Fruit fly (Drosophila melanogaster) whole organism, embryonic: ENCODE data around the gene CG2182.

Source experiments
- Asciz ChIP-seq: fragments of 200-800 bp; sonication (Bioruptor generic); optimal IDR thresholded peaks from 2 replicates; lab custom pipeline; 2017; ENCODE audit warnings: missing biosample characterization, mild to moderate bottlenecking, missing genetic modification characterization, missing genetic modification reagents
- Atf3 ChIP-seq: fragments of 200-800 bp; sonication (Bioruptor generic); optimal IDR thresholded peaks from 3 replicates; lab custom pipeline; 2016; ENCODE audit warnings: missing biosample characterization, missing genetic modification characterization
- CG11085 ChIP-seq: fragments of 200-800 bp; sonication (Bioruptor generic); IDR thresholded peaks from 2 replicates; pipeline ENCODE4 v1.3.6; 2022; ENCODE audit warnings: missing biosample characterization, missing genetic modification characterization
- CG12155 ChIP-seq: fragments of 200-800 bp; sonication (Bioruptor generic); optimal IDR thresholded peaks from 3 replicates; lab custom pipeline; 2016; ENCODE audit warnings: missing biosample characterization, missing genetic modification characterization
- CG12659 ChIP-seq: fragments of 200-800 bp; sonication (Bioruptor generic); optimal IDR thresholded peaks from 3 replicates; lab custom pipeline; 2017; ENCODE audit warnings: mild to moderate bottlenecking, missing biosample characterization, missing genetic modification reagents, missing genetic modification characterization
- CG12769 ChIP-seq: fragments of 200-800 bp; sonication (Bioruptor generic); optimal IDR thresholded peaks from 2 replicates; lab custom pipeline; 2019; ENCODE audit warnings: missing biosample characterization, mild to moderate bottlenecking, missing genetic modification characterization, moderate library complexity
- CG13296 ChIP-seq: fragments of 200-800 bp; sonication (Bioruptor generic); optimal IDR thresholded peaks from 3 replicates; lab custom pipeline; 2018; ENCODE audit warnings: missing biosample characterization, mild to moderate bottlenecking, missing genetic modification characterization
- CG14860 ChIP-seq: fragments of 200-800 bp; sonication (Bioruptor generic); IDR thresholded peaks from 3 replicates; pipeline ENCODE4 v1.3.6; 2022; ENCODE audit warnings: missing biosample characterization, missing genetic modification characterization; ENCODE audit not compliant: partially characterized antibody
- CG17359 ChIP-seq: fragments of 200-800 bp; sonication (Bioruptor generic); optimal IDR thresholded peaks from 3 replicates; lab custom pipeline; 2018; ENCODE audit warnings: missing biosample characterization, mild to moderate bottlenecking, missing genetic modification characterization, moderate library complexity
- CG17612 ChIP-seq: fragments of 200-800 bp; sonication (Bioruptor generic); IDR thresholded peaks from 2 replicates; pipeline ENCODE4 v1.3.6; 2022; ENCODE audit warnings: missing biosample characterization, missing genetic modification characterization
- CG33557 ChIP-seq: fragments of 200-800 bp; sonication (Bioruptor generic); optimal IDR thresholded peaks from 2 replicates; lab custom pipeline; 2019; ENCODE audit warnings: missing biosample characterization, mild to moderate bottlenecking, missing genetic modification characterization, moderate library complexity
- CG34376 ChIP-seq: fragments of 200-800 bp; sonication (Bioruptor generic); optimal IDR thresholded peaks from 2 replicates; lab custom pipeline; 2018; ENCODE audit warnings: missing biosample characterization, mild to moderate bottlenecking, missing genetic modification characterization
- CG3995 ChIP-seq: fragments of 200-800 bp; sonication (Bioruptor generic); optimal IDR thresholded peaks from 3 replicates; lab custom pipeline; 2016; ENCODE audit warnings: missing biosample characterization, missing genetic modification characterization
- CG8089 ChIP-seq: fragments of 200-800 bp; sonication (Bioruptor generic); optimal IDR thresholded peaks from 3 replicates; lab custom pipeline; 2016; ENCODE audit warnings: missing biosample characterization, missing genetic modification characterization
- CG8290 ChIP-seq, 3 experiments: fragments of 200-800 bp; sonication (Bioruptor generic); optimal IDR thresholded peaks; 2 replicates each; lab custom pipeline; 2016 to 2019; ENCODE audit warnings: missing biosample characterization in 3 of 3, missing genetic modification characterization in 3 of 3, mild to moderate bottlenecking in 2 of 3, moderate library complexity in 1 of 3
- CG8924 ChIP-seq: fragments of 200-800 bp; optimal IDR thresholded peaks from 3 replicates; lab custom pipeline; 2019; ENCODE audit warnings: missing biosample characterization, mild to moderate bottlenecking, missing genetic modification characterization, moderate library complexity
- CkIIα-i1 ChIP-seq: fragments of 200-800 bp; sonication (Bioruptor generic); IDR thresholded peaks from 2 replicates; pipeline ENCODE4 v1.3.6; 2022; ENCODE audit warnings: missing biosample characterization, missing genetic modification characterization
- HLH3B ChIP-seq: fragments of 200-800 bp; sonication (Bioruptor generic); IDR thresholded peaks from 2 replicates; pipeline ENCODE4 v1.3.6; 2022; ENCODE audit warnings: missing biosample characterization, missing genetic modification characterization
- MBD-R2 ChIP-seq: fragments of 200-800 bp; sonication (Bioruptor generic); IDR thresholded peaks from 2 replicates; pipeline ENCODE4 v1.3.6; 2022; ENCODE audit warnings: missing biosample characterization, missing genetic modification characterization
- Med ChIP-seq: fragments of 200-800 bp; sonication (Bioruptor generic); peaks from one replicate; lab custom pipeline; 2016; ENCODE audit warnings: missing biosample characterization, missing genetic modification characterization, mild to moderate bottlenecking, inconsistent platforms, moderate library complexity
- Pdp1 ChIP-seq, 2 experiments: fragments of 200-800 bp; sonication (Bioruptor generic); optimal IDR thresholded peaks; 3 replicates each; lab custom pipeline; 2016; ENCODE audit warnings: missing biosample characterization in 2 of 2, missing genetic modification characterization in 2 of 2, mild to moderate bottlenecking in 1 of 2, moderate library complexity in 1 of 2
- Poxn ChIP-seq: fragments of 200-800 bp; sonication (Bioruptor generic); IDR thresholded peaks from 2 replicates; pipeline ENCODE4 v1.3.6; 2022; ENCODE audit warnings: missing biosample characterization, missing genetic modification characterization
- Tbp ChIP-seq: fragments of >200 bp; optimal IDR thresholded peaks from 2 replicates; lab custom pipeline; 2018; ENCODE audit warnings: missing biosample characterization, missing genetic modification characterization
- chinmo ChIP-seq: fragments of 200-800 bp; sonication (Bioruptor generic); IDR thresholded peaks from 4 replicates; pipeline ENCODE4 v1.3.6; 2022; ENCODE audit warnings: missing biosample characterization, missing genetic modification characterization; ENCODE audit not compliant: partially characterized antibody
- chm ChIP-seq: fragments of 200-800 bp; sonication (Bioruptor generic); IDR thresholded peaks from 2 replicates; pipeline ENCODE4 v1.3.6; 2022; ENCODE audit warnings: missing biosample characterization, missing genetic modification characterization
- chn ChIP-seq: fragments of 200-800 bp; sonication (Bioruptor generic); optimal IDR thresholded peaks from 2 replicates; lab custom pipeline; 2016; ENCODE audit warnings: missing biosample characterization, missing genetic modification characterization
- fd96Cb ChIP-seq: fragments of 200-800 bp; sonication (Bioruptor generic); optimal IDR thresholded peaks from 2 replicates; lab custom pipeline; 2018; ENCODE audit warnings: missing biosample characterization, mild to moderate bottlenecking, missing genetic modification characterization, moderate library complexity
- gem ChIP-seq: fragments of 200-800 bp; sonication (Bioruptor generic); optimal IDR thresholded peaks from 2 replicates; lab custom pipeline; 2019; ENCODE audit warnings: missing biosample characterization, mild to moderate bottlenecking, missing genetic modification characterization, moderate library complexity
- insv ChIP-seq, 2 experiments: fragments of 200-800 bp; sonication (Bioruptor generic); optimal IDR thresholded peaks; 3 replicates each; lab custom pipeline; 2016 to 2018; ENCODE audit warnings: missing biosample characterization in 2 of 2, missing genetic modification characterization in 2 of 2
- klu ChIP-seq: fragments of 200-800 bp; sonication (Bioruptor generic); IDR thresholded peaks from 2 replicates; pipeline ENCODE4 v1.3.6; 2022; ENCODE audit warnings: missing biosample characterization, missing genetic modification characterization
- lilli ChIP-seq: fragments of 200-800 bp; sonication (Bioruptor generic); optimal IDR thresholded peaks from 3 replicates; lab custom pipeline; 2016; ENCODE audit warnings: missing biosample characterization, missing genetic modification characterization
- lola ChIP-seq, 3 experiments: fragments of >200 bp in 2 of 3; fragments of 200-800 bp in 1 of 3; sonication (Bioruptor generic) in 1 of 3; optimal IDR thresholded peaks; 2 replicates each; lab custom pipeline; 2017 to 2019; ENCODE audit warnings: missing biosample characterization in 3 of 3, missing genetic modification characterization in 3 of 3, mild to moderate bottlenecking in 1 of 3, moderate library complexity in 1 of 3
- nom ChIP-seq: fragments of 200-800 bp; sonication (Bioruptor generic); optimal IDR thresholded peaks from 2 replicates; lab custom pipeline; 2017; ENCODE audit warnings: missing biosample characterization, missing genetic modification characterization, mild to moderate bottlenecking, moderate library complexity, missing genetic modification reagents
- rib ChIP-seq: fragments of 200-800 bp; sonication (Bioruptor generic); IDR thresholded peaks from 2 replicates; pipeline ENCODE4 v1.3.6; 2022; ENCODE audit warnings: missing biosample characterization, missing genetic modification characterization
- row ChIP-seq: fragments of 200-800 bp; sonication (Bioruptor generic); IDR thresholded peaks from 3 replicates; pipeline ENCODE4 v1.3.6; 2022; ENCODE audit warnings: missing biosample characterization, missing genetic modification characterization
- slbo ChIP-seq: fragments of 200-800 bp; sonication (Bioruptor generic); IDR thresholded peaks from 2 replicates; pipeline ENCODE4 v1.3.6; 2022; ENCODE audit warnings: missing biosample characterization, missing genetic modification characterization
- tap ChIP-seq: fragments of 200-800 bp; optimal IDR thresholded peaks from 3 replicates; lab custom pipeline; 2019; ENCODE audit warnings: missing biosample characterization, mild to moderate bottlenecking, missing genetic modification characterization, moderate library complexity
- trh ChIP-seq: fragments of 200-800 bp; sonication (Bioruptor generic); optimal IDR thresholded peaks from 2 replicates; lab custom pipeline; 2016; ENCODE audit warnings: missing biosample characterization, missing genetic modification characterization
- unpg ChIP-seq: fragments of 200-800 bp; sonication (Bioruptor generic); optimal IDR thresholded peaks from 3 replicates; lab custom pipeline; 2018; ENCODE audit warnings: missing biosample characterization, mild to moderate bottlenecking, missing genetic modification characterization, moderate library complexity
- wor ChIP-seq: fragments of 200-800 bp; sonication (Bioruptor generic); IDR thresholded peaks from 2 replicates; pipeline ENCODE4 v1.3.6; 2022; ENCODE audit warnings: missing biosample characterization, missing genetic modification characterization

Gene CG2182

DNA sequence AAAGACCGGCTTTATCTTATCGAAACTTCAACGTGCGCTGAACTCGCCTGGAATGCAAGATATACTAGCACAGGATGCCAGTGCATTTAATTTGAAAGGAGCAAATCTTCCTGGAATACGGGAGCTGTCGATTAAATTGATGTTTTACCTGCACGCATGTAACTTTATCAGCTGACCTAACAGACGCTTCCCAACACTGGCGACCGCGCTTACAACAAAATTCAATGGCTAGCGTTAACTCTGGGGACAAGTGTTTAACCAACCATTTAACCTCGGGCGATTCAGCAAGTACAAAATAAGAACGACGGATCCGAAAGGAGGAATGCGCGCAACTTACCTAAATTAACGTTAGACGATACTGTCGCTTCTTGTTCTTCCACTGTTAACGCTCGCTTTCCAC lies 48.0 kb downstream of the CG2182 start (continued):
- TF ChIP-seq CG12155 (GFP tag; lab: Kevin White, UChicago) = no peak
- no peak for TF ChIP-seq Atf3 (GFP tag; lab: Kevin White, UChicago)
- TF ChIP-seq CG12769 (tag; lab: Kevin White, UChicago) = no peak
- TF ChIP-seq trh = no peak
- TF ChIP-seq row = no peak
- peak; percentile 41 for TF ChIP-seq MBD-R2 (GFP tag; lab: Robert Waterston, UW)
- no peak for TF ChIP-seq CG17359 (tag; lab: Kevin White, UChicago)
- no peak for TF ChIP-seq CG8924 (tag; lab: Kevin White, UChicago)
- TF ChIP-seq CG3995 (GFP tag; lab: Kevin White, UChicago) = no peak
- TF ChIP-seq CG12659 (GFP tag; lab: Kevin White, UChicago) = peak; percentile 17
- TF ChIP-seq wor = no peak
- TF ChIP-seq unpg (GFP tag; lab: Kevin White, UChicago) = no peak
- no peak for TF ChIP-seq Asciz
- TF ChIP-seq CG8089 (GFP tag; lab: Kevin White, UChicago) = no peak
- TF ChIP-seq chn = no peak
- TF ChIP-seq CG17612 (GFP tag; lab: Robert Waterston, UW) = no peak
- TF ChIP-seq lola (GFP tag; optimal IDR thresholded peaks at IDR 0.05; lab: Kevin White, UChicago) = peak in 1 of 3 experiments; percentile 3
- no peak for TF ChIP-seq Poxn (GFP tag; lab: Robert Waterston, UW)
- no peak for TF ChIP-seq CG8290 (GFP tag; optimal IDR thresholded peaks at IDR 0.05; lab: Kevin White, UChicago)
- no peak for TF ChIP-seq CG8290 (tag; optimal IDR thresholded peaks at IDR 0.05; lab: Kevin White, UChicago)
- no peak for TF ChIP-seq tap (tag; lab: Kevin White, UChicago)
- TF ChIP-seq HLH3B (GFP tag; lab: Robert Waterston, UW) = no peak
- TF ChIP-seq CG14860 (GFP tag; lab: Robert Waterston, UW) = no peak
- no peak for TF ChIP-seq insv (GFP tag; optimal IDR thresholded peaks at IDR 0.05; lab: Kevin White, UChicago)
- no peak for TF ChIP-seq CG34376 (GFP tag; lab: Kevin White, UChicago)
- TF ChIP-seq Pdp1 (GFP tag; optimal IDR thresholded peaks at IDR 0.05; lab: Kevin White, UChicago) = peak in 1 of 2 experiments; percentile 23
- TF ChIP-seq slbo = no peak
- no peak for TF ChIP-seq chinmo (GFP tag; lab: Robert Waterston, UW)
- TF ChIP-seq CG11085 (GFP tag; lab: Robert Waterston, UW) = no peak
- TF ChIP-seq CG13296 (GFP tag; lab: Kevin White, UChicago) = no peak
- no peak for TF ChIP-seq CkIIα-i1
- TF ChIP-seq rib (GFP tag; lab: Robert Waterston, UW) = 0 out of 2 replicates have a peak, but pooled peaks have one; percentile 42
- no peak for TF ChIP-seq gem (tag; lab: Kevin White, UChicago)
- no peak for TF ChIP-seq Tbp (GFP tag; lab: Kevin White, UChicago)
- TF ChIP-seq CG33557 = no peak
- no peak for TF ChIP-seq fd96Cb (tag; lab: Kevin White, UChicago)

dm6 chr3R:5611167-5611566 lies 48.5 kb downstream of the CG2182 start:
- TF ChIP-seq Med (GFP tag; lab: Kevin White, UChicago) (peak; percentile 22), nom (GFP tag; lab: Kevin White, UChicago) (peak; percentile 40), klu (GFP tag; lab: Robert Waterston, UW) (no peak), lilli (GFP tag; lab: Kevin White, UChicago) (no peak), chm (GFP tag; lab: Robert Waterston, UW) (no peak)
